Worm (Caenorhabditis elegans) whole organism, L4/young adult: ENCODE measurements around the gene nhr-159.

ENCODE experiments used
- W03F9.2 ChIP-seq: fragments of 150-350 bp; optimal IDR thresholded peaks from 2 replicates; lab custom pipeline; 2014; ENCODE audit warnings: missing biosample characterization, missing genetic modification characterization
- dao-5 ChIP-seq: sonication (generic microtip); optimal IDR thresholded peaks from 2 replicates; lab custom pipeline; 2016; ENCODE audit warnings: missing genotype, missing genetic modification characterization, moderate library complexity, missing compliant biosample characterization
- him-1 ChIP-seq: sonication (generic microtip); optimal IDR thresholded peaks from 2 replicates; lab custom pipeline; 2016; ENCODE audit warnings: missing genotype, missing genetic modification reagents, missing genetic modification characterization, missing compliant biosample characterization

The nhr-159 gene

DNA sequence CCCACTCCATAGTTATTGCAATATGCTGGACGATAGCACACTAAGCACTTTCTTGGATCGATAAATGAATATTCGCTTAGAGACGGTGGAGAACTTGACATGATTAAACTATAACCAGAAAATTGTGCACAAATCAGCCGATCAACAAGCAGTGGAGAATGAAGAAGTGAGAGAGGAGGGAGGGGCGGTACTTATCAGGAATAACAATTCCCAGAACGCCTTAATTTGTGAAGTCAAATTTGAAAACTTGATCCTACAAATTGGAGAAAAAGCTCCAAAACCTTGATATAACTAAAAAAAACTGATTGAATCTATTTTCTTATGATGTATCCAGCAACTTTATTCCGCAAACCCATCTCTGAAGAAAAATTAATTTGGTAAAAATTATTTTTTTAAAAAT is at the start of gene nhr-159:
Gene nhr-159 (minus strand): TSS at position 101 of the 400 bp plus-strand sequence.
- TF ChIP-seq dao-5 (tag; lab: Kevin White, UChicago) (no peak), him-1 (tag; lab: Kevin White, UChicago) (no peak), W03F9.2 (tag; lab: Kevin White, UChicago) (no peak)

- TF ChIP-seq him-1 (tag; lab: Kevin White, UChicago): no peak
- no peak for TF ChIP-seq dao-5 (tag; lab: Kevin White, UChicago)
- no peak for TF ChIP-seq W03F9.2 (tag; lab: Kevin White, UChicago)
Measured at ce11 chrV:3927522-3927921, 49.4 kb upstream of the nhr-159 start.

DNA sequence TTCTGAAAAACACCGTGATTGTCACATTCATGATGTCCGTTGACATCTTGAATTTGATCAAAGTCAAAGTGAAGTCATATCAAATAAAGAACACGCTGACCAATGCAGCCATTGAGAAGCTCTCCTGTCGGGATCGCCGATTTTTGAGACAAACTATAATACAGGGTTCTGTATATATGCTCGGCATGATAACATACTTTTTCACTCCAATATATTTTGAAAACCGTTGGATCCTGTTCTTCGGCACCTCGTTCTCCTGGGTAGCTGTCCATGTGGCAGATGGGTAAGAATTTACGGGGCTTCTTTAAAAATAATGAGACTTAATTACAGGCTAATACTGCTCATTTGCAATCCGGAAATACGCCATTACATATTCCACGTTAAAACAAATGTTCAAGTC is 44.4 kb upstream of the nhr-159 start:
- no peak for TF ChIP-seq W03F9.2 (tag; lab: Kevin White, UChicago)
- TF ChIP-seq him-1 (tag; lab: Kevin White, UChicago): no peak
- TF ChIP-seq dao-5 (tag; lab: Kevin White, UChicago): no peak

DNA sequence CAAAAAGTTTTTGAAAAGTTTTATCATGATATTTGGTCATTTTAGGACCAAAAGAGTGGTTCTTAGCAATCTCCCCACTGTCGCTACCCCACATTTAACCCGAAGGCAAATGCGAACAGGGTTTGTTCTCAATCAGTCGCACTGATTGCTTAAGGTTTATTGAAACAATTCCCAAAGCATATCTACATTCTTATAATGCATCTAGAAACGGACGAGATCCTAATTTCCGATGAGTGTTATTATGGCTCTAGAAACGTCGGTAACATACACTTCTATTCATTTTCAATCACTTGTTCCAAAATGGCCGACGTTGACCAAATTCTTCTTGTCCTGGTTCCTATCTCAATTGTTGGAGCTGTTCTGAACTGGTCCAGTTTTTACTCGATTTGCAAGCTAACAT is 43.5 kb upstream of the nhr-159 start, which contains the start of gene srx-65:
Gene srx-65 (plus strand): TSS at position 301 of the 400 bp plus-strand sequence.
- TF ChIP-seq dao-5 (tag; lab: Kevin White, UChicago) (no peak), him-1 (tag; lab: Kevin White, UChicago) (no peak), W03F9.2 (tag; lab: Kevin White, UChicago) (no peak)

DNA sequence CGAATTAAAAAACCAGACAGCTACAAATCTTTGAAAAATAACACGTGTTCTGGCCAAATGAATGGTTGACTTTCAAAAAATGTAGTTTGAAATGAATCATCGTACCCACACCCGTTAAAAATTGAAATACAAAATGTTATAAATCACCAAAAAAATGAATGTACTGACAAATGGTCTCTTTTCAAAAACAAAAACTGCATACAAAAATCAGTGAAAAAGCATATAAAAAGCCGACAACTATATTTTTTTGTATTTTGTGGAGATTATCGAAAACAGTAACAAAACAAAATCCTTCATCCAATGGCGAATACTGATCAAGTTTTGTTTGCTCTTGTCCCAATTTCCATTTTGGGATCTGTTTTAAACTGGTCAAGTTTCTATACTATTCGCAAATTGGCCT is 41.2 kb upstream of the nhr-159 start, which contains the start of gene srx-66:
Gene srx-66 (plus strand): TSS at position 301 of the 400 bp plus-strand sequence.
- TF ChIP-seq dao-5 (tag; lab: Kevin White, UChicago) (no peak), him-1 (tag; lab: Kevin White, UChicago) (no peak), W03F9.2 (tag; lab: Kevin White, UChicago) (no peak)

ce11 chrV:3916480-3916879 is 38.4 kb upstream of the nhr-159 start, which contains the start of gene srx-67:
TSS of gene srx-67 (plus strand) at chrV:3916780.
- TF ChIP-seq dao-5 (tag; lab: Kevin White, UChicago) (no peak), W03F9.2 (tag; lab: Kevin White, UChicago) (no peak), him-1 (tag; lab: Kevin White, UChicago) (no peak)

DNA sequence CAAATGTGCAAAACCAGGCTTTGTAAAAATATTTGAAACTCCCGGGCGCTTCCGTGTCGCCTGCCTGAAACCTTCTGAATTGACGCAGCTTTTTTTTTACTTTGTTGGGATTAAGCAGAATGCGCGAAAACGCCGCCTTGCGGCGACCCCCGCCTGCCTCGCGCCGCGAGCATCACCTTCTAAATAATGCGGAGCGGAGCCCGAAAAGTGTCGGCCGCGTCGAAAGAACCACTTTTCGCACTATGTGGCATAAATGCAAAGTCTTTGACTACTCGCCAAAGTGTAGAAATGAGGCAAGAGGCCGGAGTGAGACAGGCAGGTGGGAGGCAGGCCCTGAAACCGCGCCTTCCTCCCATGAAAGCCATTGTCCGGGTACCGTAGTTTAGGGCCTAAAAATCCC is 35.0 kb upstream of the nhr-159 start:
- no peak for TF ChIP-seq him-1 (tag; lab: Kevin White, UChicago)
- TF ChIP-seq dao-5 (tag; lab: Kevin White, UChicago): no peak
- no peak for TF ChIP-seq W03F9.2 (tag; lab: Kevin White, UChicago)

DNA sequence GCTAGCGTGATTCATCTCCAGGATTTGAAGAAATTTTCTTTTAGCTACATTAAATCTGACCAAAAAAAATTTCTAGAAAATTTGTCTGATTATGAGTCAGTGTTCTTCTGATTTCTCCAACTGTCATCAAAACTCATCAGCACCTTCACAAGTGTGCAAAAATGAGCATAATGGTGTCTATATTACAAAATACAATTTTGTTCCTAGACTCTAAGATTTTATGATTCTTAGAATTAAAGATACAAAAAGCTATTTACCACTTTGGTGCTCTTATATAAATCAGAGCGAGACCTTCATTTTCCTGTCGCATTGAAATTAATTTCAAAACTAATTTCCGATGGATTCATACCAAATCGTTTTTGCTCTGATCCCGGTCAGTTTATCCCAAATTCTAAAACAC is 34.3 kb upstream of the nhr-159 start, which contains the start of gene srx-68:
Gene srx-68 (plus strand): TSS at position 301 of the 400 bp plus-strand sequence.
- TF ChIP-seq dao-5 (tag; lab: Kevin White, UChicago) (no peak), him-1 (tag; lab: Kevin White, UChicago) (no peak), W03F9.2 (tag; lab: Kevin White, UChicago) (no peak)

- TF ChIP-seq him-1 (tag; lab: Kevin White, UChicago) (no peak), dao-5 (tag; lab: Kevin White, UChicago) (no peak), W03F9.2 (tag; lab: Kevin White, UChicago) (no peak)
Measured at ce11 chrV:3905841-3906240, 27.7 kb upstream of the nhr-159 start, which contains the start of gene nhr-156. TSS of gene nhr-156 (plus strand) at chrV:3906106.

ce11 chrV:3903424-3903823 is 25.3 kb upstream of the nhr-159 start:
- no peak for TF ChIP-seq him-1 (tag; lab: Kevin White, UChicago)

- no peak for TF ChIP-seq W03F9.2 (tag; lab: Kevin White, UChicago)
- TF ChIP-seq dao-5 (tag; lab: Kevin White, UChicago): no peak
- TF ChIP-seq him-1 (tag; lab: Kevin White, UChicago): no peak
Measured at ce11 chrV:3902458-3903157, 24.5 kb upstream of the nhr-159 start, which contains the start of the genes str-229 and srh-190. TSS of gene str-229 (minus strand) at chrV:3902558. TSS of gene srh-190 (plus strand) at chrV:3903107.

DNA sequence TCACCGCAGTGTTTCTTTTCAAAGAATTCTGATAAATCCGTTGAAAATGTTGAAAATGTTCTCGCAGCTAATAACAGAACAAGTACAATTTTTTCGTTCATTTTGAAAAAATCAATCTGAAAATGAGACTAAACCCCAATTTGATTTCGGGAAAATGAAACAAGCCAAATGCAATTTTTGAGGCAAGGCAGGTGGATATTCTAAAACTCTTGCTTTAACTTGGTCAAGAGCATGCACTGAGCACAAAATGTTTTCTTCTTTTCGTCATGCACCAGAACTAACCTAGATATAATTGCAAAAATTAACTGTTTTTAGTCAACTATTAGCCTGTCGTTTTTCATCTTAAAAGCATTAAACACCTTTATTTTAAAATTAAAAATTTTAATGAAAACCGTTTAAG is 22.0 kb upstream of the nhr-159 start, which contains the start of gene irld-22:
Gene irld-22 (minus strand): TSS at position 101 of the 400 bp plus-strand sequence.
- TF ChIP-seq dao-5 (tag; lab: Kevin White, UChicago) (no peak), W03F9.2 (tag; lab: Kevin White, UChicago) (no peak), him-1 (tag; lab: Kevin White, UChicago) (no peak)

- TF ChIP-seq him-1 (tag; lab: Kevin White, UChicago) (no peak), dao-5 (tag; lab: Kevin White, UChicago) (no peak), W03F9.2 (tag; lab: Kevin White, UChicago) (no peak)
Measured at ce11 chrV:3896018-3896417, 17.9 kb upstream of the nhr-159 start.
